Worm (Caenorhabditis elegans): Measurements from ENCODE around the gene C50H2.7.

DNA sequence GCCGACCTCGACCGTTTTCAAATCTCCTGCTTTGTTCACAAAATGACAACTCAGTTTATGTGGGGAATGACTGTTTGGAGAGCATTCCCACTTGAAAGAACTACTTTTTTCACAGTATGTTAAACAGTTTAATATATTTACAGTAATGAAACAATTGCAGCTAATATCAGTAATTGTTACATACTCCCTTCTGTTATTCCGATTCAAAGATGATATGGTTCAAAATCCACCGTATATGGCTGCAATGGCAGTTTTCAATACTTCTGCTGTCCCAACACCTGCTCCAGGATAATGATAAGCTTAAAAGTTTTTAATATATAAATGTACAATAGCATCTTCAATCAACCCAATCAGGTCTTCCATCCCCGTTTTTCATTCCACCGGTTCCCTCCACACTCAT is 15.4 kb upstream of the C50H2.7 start:
- no peak for TF ChIP-seq mdl-1 (tag; optimal IDR thresholded peaks at IDR 0.05)
- no peak for TF ChIP-seq pax-3 (tag; optimal IDR thresholded peaks at IDR 0.05)
- no peak for TF ChIP-seq ama-1 (optimal IDR thresholded peaks at IDR 0.05)
- no peak for TF ChIP-seq elt-3 (tag; optimal IDR thresholded peaks at IDR 0.05)
- no peak for TF ChIP-seq skn-1 (tag; optimal IDR thresholded peaks at IDR 0.05)
- no peak for TF ChIP-seq fos-1 (tag; optimal IDR thresholded peaks at IDR 0.05)
- TF ChIP-seq alr-1 (tag; optimal IDR thresholded peaks at IDR 0.05; ENCODE audit: borderline replicate concordance) = no peak

Data from whole organism, L1 larva.